1 fruit fly cellular context compared by ENCODE assay signal in genomic region chr2L:3465918-3466727, dm6.
TF ChIP-seq lines count a peak whose summit lies in the region.

TSS of gene msl-2 (minus strand) at chr2L:3466112.
TSS of gene ND-PDSW (plus strand) at chr2L:3466157.

TF ChIP-seq in whole organism, embryonic, 481 proteins besides CTCF, POLR2A, EP300 and RAD21 (continued from another document and continues in another):
- TF ChIP-seq CG17829 (tag; optimal IDR thresholded peaks at IDR 0.05; lab: Kevin White, UChicago) (no peak), CG11456 (GFP tag; IDR thresholded peaks at IDR 0.05; lab: Robert Waterston, UW) (no peak), CG9215 (GFP tag; IDR thresholded peaks at IDR 0.05; lab: Robert Waterston, UW) (no peak), CG8924 (tag; optimal IDR thresholded peaks at IDR 0.05; lab: Kevin White, UChicago) (peak; percentile 35), CG6791 (GFP tag; IDR thresholded peaks at IDR 0.05; lab: Robert Waterston, UW; ENCODE audit: partially characterized antibody) (peak; percentile 42; the same call in 1 of the 3 replicates), Rfx (GFP tag; IDR thresholded peaks at IDR 0.05; lab: Robert Waterston, UW) (no peak), kni (GFP tag; optimal IDR thresholded peaks at IDR 0.05; lab: Kevin White, UChicago) (no peak), CG33213 (GFP tag; optimal IDR thresholded peaks at IDR 0.05; lab: Kevin White, UChicago) (peak; percentile 14), Lhr (GFP tag; optimal IDR thresholded peaks at IDR 0.05; lab: Kevin White, UChicago) (no peak), dmrt11E (tag; optimal IDR thresholded peaks at IDR 0.05; lab: Kevin White, UChicago) (no peak), mld (GFP tag; IDR thresholded peaks at IDR 0.05; lab: Robert Waterston, UW; ENCODE audit: partially characterized antibody) (no peak), CG11723 (GFP tag; optimal IDR thresholded peaks at IDR 0.05; lab: Kevin White, UChicago) (no peak), E2f2 (GFP tag; IDR thresholded peaks at IDR 0.05; lab: Robert Waterston, UW) (0 out of 2 replicates have a peak, but pooled peaks have one; percentile 8), Taf1 (GFP tag; IDR thresholded peaks at IDR 0.05; lab: Robert Waterston, UW) (no peak), CoRest (tag; optimal IDR thresholded peaks at IDR 0.05; lab: Kevin White, UChicago) (no peak), chinmo (GFP tag; IDR thresholded peaks at IDR 0.05; lab: Robert Waterston, UW; ENCODE audit: partially characterized antibody) (0 out of 4 replicates have a peak, but pooled peaks have one; percentile 65), tup (GFP tag; optimal IDR thresholded peaks at IDR 0.05; lab: Kevin White, UChicago) (no peak), vfl (GFP tag; optimal IDR thresholded peaks at IDR 0.05; lab: Kevin White, UChicago) (no peak), Gug (GFP tag; IDR thresholded peaks at IDR 0.05; lab: Robert Waterston, UW) (no peak), CG12391 (tag; optimal IDR thresholded peaks at IDR 0.05; lab: Kevin White, UChicago) (peak; percentile 12), CG12236 (GFP tag; optimal IDR thresholded peaks at IDR 0.05; lab: Kevin White, UChicago) (no peak), Dip2 (GFP tag; IDR thresholded peaks at IDR 0.05; lab: Robert Waterston, UW) (no peak), luna (GFP tag; optimal IDR thresholded peaks at IDR 0.05; lab: Kevin White, UChicago) (no peak), dm (GFP tag; optimal IDR thresholded peaks at IDR 0.05; lab: Kevin White, UChicago) (peak; percentile 44), CG34422 (GFP tag; IDR thresholded peaks at IDR 0.05; lab: Robert Waterston, UW) (0 out of 3 replicates have a peak, but pooled peaks have one; percentile 29), pfk (GFP tag; optimal IDR thresholded peaks at IDR 0.05; lab: Kevin White, UChicago) (no peak), CG1647 (GFP tag; optimal IDR thresholded peaks at IDR 0.05; lab: Kevin White, UChicago) (no peak), CG2678 (tag; optimal IDR thresholded peaks at IDR 0.05; lab: Kevin White, UChicago) (no peak), CG31365 (tag; optimal IDR thresholded peaks at IDR 0.05; lab: Kevin White, UChicago) (no peak), Hey (tag; optimal IDR thresholded peaks at IDR 0.05; lab: Kevin White, UChicago) (no peak), sens (GFP tag; lab: Kevin White, UChicago) (peak; percentile 43), Med (GFP tag; lab: Kevin White, UChicago) (peak; percentile 80), Dip3 (GFP tag; optimal IDR thresholded peaks at IDR 0.05; lab: Kevin White, UChicago) (no peak), CG15696 (tag; optimal IDR thresholded peaks at IDR 0.05; lab: Kevin White, UChicago) (no peak), Bgb (GFP tag; IDR thresholded peaks at IDR 0.05; lab: Robert Waterston, UW; ENCODE audit: partially characterized antibody) (peak; percentile 9; the same call in 1 of the 2 replicates), Sry-δ (GFP tag; optimal IDR thresholded peaks at IDR 0.05; lab: Kevin White, UChicago) (peak; percentile 35), Ravus (GFP tag; IDR thresholded peaks at IDR 0.05; lab: Robert Waterston, UW) (no peak), NK7.1 (GFP tag; optimal IDR thresholded peaks at IDR 0.05; lab: Kevin White, UChicago) (no peak), Ets65A (GFP tag; lab: Kevin White, UChicago) (peak; percentile 12), CG11093 (GFP tag; IDR thresholded peaks at IDR 0.05; lab: Robert Waterston, UW) (no peak), CG17186 (GFP tag; optimal IDR thresholded peaks at IDR 0.05; lab: Kevin White, UChicago) (peak; percentile 6), Max (GFP tag; optimal IDR thresholded peaks at IDR 0.05; lab: Kevin White, UChicago) (no peak), CG5245 (GFP tag; optimal IDR thresholded peaks at IDR 0.05; lab: Kevin White, UChicago) (no peak), Fer1 (GFP tag; optimal IDR thresholded peaks at IDR 0.05; lab: Kevin White, UChicago) (no peak), CG8478 (optimal IDR thresholded peaks at IDR 0.05; lab: Kevin White, UChicago) (no peak), CG16779 (GFP tag; IDR thresholded peaks at IDR 0.05; lab: Robert Waterston, UW) (no peak), CG14441 (GFP tag; IDR thresholded peaks at IDR 0.05; lab: Robert Waterston, UW) (no peak), Side (GFP tag; optimal IDR thresholded peaks at IDR 0.05; lab: Kevin White, UChicago) (no peak), CG1529 (GFP tag; optimal IDR thresholded peaks at IDR 0.05; lab: Kevin White, UChicago) (no peak), CG6689 (GFP tag; IDR thresholded peaks at IDR 0.05; lab: Robert Waterston, UW) (no peak), CG16813 (GFP tag; IDR thresholded peaks at IDR 0.05; lab: Robert Waterston, UW; ENCODE audit: partially characterized antibody) (peak; percentile 45; the same call in 2 of the 3 replicates), MESR4 (GFP tag; optimal IDR thresholded peaks at IDR 0.05; lab: Kevin White, UChicago) (peak; percentile 37), CG13775 (GFP tag; optimal IDR thresholded peaks at IDR 0.05; lab: Kevin White, UChicago) (no peak), nerfin-1 (tag; optimal IDR thresholded peaks at IDR 0.05; lab: Kevin White, UChicago) (peak; percentile 19), Oaz (GFP tag; IDR thresholded peaks at IDR 0.05; lab: Robert Waterston, UW) (no peak), CG34224 (GFP tag; IDR thresholded peaks at IDR 0.05; lab: Robert Waterston, UW; ENCODE audit: partially characterized antibody) (0 out of 3 replicates have a peak, but pooled peaks have one; percentile 10), pros (GFP tag; optimal IDR thresholded peaks at IDR 0.05; lab: Kevin White, UChicago) (no peak), Sin3A (optimal IDR thresholded peaks at IDR 0.05; lab: Kevin White, UChicago) (peak; percentile 74), BEAF-32 (GFP tag; optimal IDR thresholded peaks at IDR 0.05; lab: Kevin White, UChicago) (peak; percentile 42), crp (GFP tag; optimal IDR thresholded peaks at IDR 0.05; lab: Kevin White, UChicago) (peak; percentile 72 to 96), kay (GFP tag; optimal IDR thresholded peaks at IDR 0.05; lab: Kevin White, UChicago) (no peak), trh (GFP tag; optimal IDR thresholded peaks at IDR 0.05; lab: Kevin White, UChicago) (no peak), ssp (GFP tag; IDR thresholded peaks at IDR 0.05; lab: Robert Waterston, UW) (no peak; the same call in 1 of the 2 replicates), Vsx1 (GFP tag; optimal IDR thresholded peaks at IDR 0.05; lab: Kevin White, UChicago) (no peak), CG4282 (GFP tag; optimal IDR thresholded peaks at IDR 0.05; lab: Kevin White, UChicago) (no peak), CG15479 (GFP tag; optimal IDR thresholded peaks at IDR 0.05; lab: Kevin White, UChicago) (peak; percentile 5), YL-1 (GFP tag; optimal IDR thresholded peaks at IDR 0.05; lab: Kevin White, UChicago) (peak; percentile 85), gce (GFP tag; IDR thresholded peaks at IDR 0.05; lab: Robert Waterston, UW) (no peak), CG2129 (GFP tag; IDR thresholded peaks at IDR 0.05; lab: Robert Waterston, UW; ENCODE audit: partially characterized antibody) (no peak), stwl (tag; optimal IDR thresholded peaks at IDR 0.05; lab: Kevin White, UChicago) (peak; percentile 41), HmgD (GFP tag; optimal IDR thresholded peaks at IDR 0.05; lab: Kevin White, UChicago) (peak; percentile 36), tin (GFP tag; optimal IDR thresholded peaks at IDR 0.05; lab: Kevin White, UChicago) (no peak), Opbp (GFP tag; IDR thresholded peaks at IDR 0.05; lab: Robert Waterston, UW; ENCODE audit: partially characterized antibody) (peak; percentile 45; the same call in 2 of the 3 replicates), CG12659 (GFP tag; optimal IDR thresholded peaks at IDR 0.05; lab: Kevin White, UChicago) (peak; percentile 62), CG15011 (GFP tag; optimal IDR thresholded peaks at IDR 0.05; lab: Kevin White, UChicago) (no peak), CG8388 (GFP tag; optimal IDR thresholded peaks at IDR 0.05; lab: Kevin White, UChicago) (no peak), gro (GFP tag; optimal IDR thresholded peaks at IDR 0.05; lab: Kevin White, UChicago) (peak; percentile 14), CG17361 (GFP tag; IDR thresholded peaks at IDR 0.05; lab: Robert Waterston, UW) (no peak), CG13624 (GFP tag; optimal IDR thresholded peaks at IDR 0.05; lab: Kevin White, UChicago) (no peak), CG7987 (GFP tag; optimal IDR thresholded peaks at IDR 0.05; lab: Kevin White, UChicago) (no peak), CG42726 (GFP tag; IDR thresholded peaks at IDR 0.05; lab: Robert Waterston, UW; ENCODE audit: partially characterized antibody) (peak; percentile 57; the same call in 1 of the 2 replicates), Hr3 (GFP tag; optimal IDR thresholded peaks at IDR 0.05; lab: Kevin White, UChicago) (no peak), chn (GFP tag; optimal IDR thresholded peaks at IDR 0.05; lab: Kevin White, UChicago) (no peak), CG10267 (tag; optimal IDR thresholded peaks at IDR 0.05; lab: Kevin White, UChicago) (peak; percentile 49), CG9797 (GFP tag; optimal IDR thresholded peaks at IDR 0.05; lab: Kevin White, UChicago) (peak; percentile 96), Kr (GFP tag; optimal IDR thresholded peaks at IDR 0.05; lab: Kevin White, UChicago) (no peak), Adf1 (GFP tag; IDR thresholded peaks at IDR 0.05; lab: Robert Waterston, UW) (no peak), aop (GFP tag; IDR thresholded peaks at IDR 0.05; lab: Robert Waterston, UW) (no peak), CG30403 (GFP tag; optimal IDR thresholded peaks at IDR 0.05; lab: Kevin White, UChicago) (no peak), bbx (GFP tag; IDR thresholded peaks at IDR 0.05; lab: Robert Waterston, UW; ENCODE audit: partially characterized antibody) (peak; percentile 21; the same call in 1 of the 2 replicates), CG9437 (GFP tag; optimal IDR thresholded peaks at IDR 0.05; lab: Kevin White, UChicago) (peak; percentile 51), hth (optimal IDR thresholded peaks at IDR 0.05; lab: Kevin White, UChicago) (no peak), mam (GFP tag; optimal IDR thresholded peaks at IDR 0.05; lab: Kevin White, UChicago) (no peak), Myb (GFP tag; optimal IDR thresholded peaks at IDR 0.05; lab: Kevin White, UChicago) (peak; percentile 33), run (tag; optimal IDR thresholded peaks at IDR 0.05; lab: Kevin White, UChicago) (no peak), gfzf (GFP tag; optimal IDR thresholded peaks at IDR 0.05; lab: Kevin White, UChicago) (peak; percentile 98), lmd (GFP tag; IDR thresholded peaks at IDR 0.05; lab: Robert Waterston, UW) (no peak), Dref (GFP tag; IDR thresholded peaks at IDR 0.05; lab: Robert Waterston, UW) (peak; percentile 33; the same call in 1 of the 2 replicates), CG5953 (GFP tag; IDR thresholded peaks at IDR 0.05; lab: Robert Waterston, UW) (no peak), Sry-β (GFP tag; optimal IDR thresholded peaks at IDR 0.05; lab: Kevin White, UChicago) (peak; percentile 16), CG32532 (GFP tag; IDR thresholded peaks at IDR 0.05; lab: Robert Waterston, UW) (no peak), CG7556 (GFP tag; optimal IDR thresholded peaks at IDR 0.05; lab: Kevin White, UChicago) (no peak), CG2116 (GFP tag; optimal IDR thresholded peaks at IDR 0.05; lab: Kevin White, UChicago) (peak; percentile 51), Poxn (GFP tag; IDR thresholded peaks at IDR 0.05; lab: Robert Waterston, UW) (no peak), bigmax (GFP tag; optimal IDR thresholded peaks at IDR 0.05; lab: Kevin White, UChicago) (peak; percentile 92), tll (GFP tag; optimal IDR thresholded peaks at IDR 0.05; lab: Kevin White, UChicago) (no peak), Drgx (GFP tag; IDR thresholded peaks at IDR 0.05; lab: Robert Waterston, UW) (0 out of 2 replicates have a peak, but pooled peaks have one; percentile 22), trem (tag; optimal IDR thresholded peaks at IDR 0.05; lab: Kevin White, UChicago) (peak; percentile 23), CG14860 (GFP tag; IDR thresholded peaks at IDR 0.05; lab: Robert Waterston, UW; ENCODE audit: partially characterized antibody) (no peak), CG4360 (GFP tag; IDR thresholded peaks at IDR 0.05; lab: Robert Waterston, UW) (no peak), fd102C (GFP tag; optimal IDR thresholded peaks at IDR 0.05; lab: Kevin White, UChicago) (no peak), cg (GFP tag; optimal IDR thresholded peaks at IDR 0.05; lab: Kevin White, UChicago) (no peak), ase (GFP tag; IDR thresholded peaks at IDR 0.05; lab: Robert Waterston, UW) (no peak), pzg (GFP tag; optimal IDR thresholded peaks at IDR 0.05; lab: Kevin White, UChicago) (peak; percentile 89), HLHmδ (GFP tag; optimal IDR thresholded peaks at IDR 0.05; lab: Kevin White, UChicago) (peak; percentile 22), vvl (GFP tag; IDR thresholded peaks at IDR 0.05; lab: Robert Waterston, UW) (no peak), corto (GFP tag; optimal IDR thresholded peaks at IDR 0.05; lab: Kevin White, UChicago) (no peak), ato (GFP tag; IDR thresholded peaks at IDR 0.05; lab: Robert Waterston, UW; ENCODE audit: partially characterized antibody) (no peak), dati (GFP tag; IDR thresholded peaks at IDR 0.05; lab: Robert Waterston, UW) (no peak), nerfin-2 (GFP tag; IDR thresholded peaks at IDR 0.05; lab: Robert Waterston, UW; ENCODE audit: partially characterized antibody) (no peak), Ets97D (GFP tag; optimal IDR thresholded peaks at IDR 0.05; lab: Kevin White, UChicago) (peak; percentile 20), CG3407 (GFP tag; optimal IDR thresholded peaks at IDR 0.05; lab: Kevin White, UChicago) (no peak), CG14710 (tag; optimal IDR thresholded peaks at IDR 0.05; lab: Kevin White, UChicago) (peak; percentile 82), CG18476 (GFP tag; optimal IDR thresholded peaks at IDR 0.05; lab: Kevin White, UChicago) (no peak), insv (GFP tag; optimal IDR thresholded peaks at IDR 0.05; lab: Kevin White, UChicago) (peak in 1 of 2 experiments; percentile 9), Scr (GFP tag; IDR thresholded peaks at IDR 0.05; lab: Robert Waterston, UW; ENCODE audit: partially characterized antibody) (0 out of 2 replicates have a peak, but pooled peaks have one; percentile 16), HmgZ (tag; optimal IDR thresholded peaks at IDR 0.05; lab: Kevin White, UChicago) (peak; percentile 41), CG14014 (GFP tag; IDR thresholded peaks at IDR 0.05; lab: Robert Waterston, UW) (no peak), CG12769 (tag; optimal IDR thresholded peaks at IDR 0.05; lab: Kevin White, UChicago) (no peak), Hand (GFP tag; optimal IDR thresholded peaks at IDR 0.05; lab: Kevin White, UChicago) (no peak), CG8944 (GFP tag; optimal IDR thresholded peaks at IDR 0.05; lab: Kevin White, UChicago) (no peak), schlank (tag; optimal IDR thresholded peaks at IDR 0.05; lab: Kevin White, UChicago) (no peak)
